Fruit fly (Drosophila melanogaster): ENCODE results near the gene TwdlE.

The TwdlE gene

DNA sequence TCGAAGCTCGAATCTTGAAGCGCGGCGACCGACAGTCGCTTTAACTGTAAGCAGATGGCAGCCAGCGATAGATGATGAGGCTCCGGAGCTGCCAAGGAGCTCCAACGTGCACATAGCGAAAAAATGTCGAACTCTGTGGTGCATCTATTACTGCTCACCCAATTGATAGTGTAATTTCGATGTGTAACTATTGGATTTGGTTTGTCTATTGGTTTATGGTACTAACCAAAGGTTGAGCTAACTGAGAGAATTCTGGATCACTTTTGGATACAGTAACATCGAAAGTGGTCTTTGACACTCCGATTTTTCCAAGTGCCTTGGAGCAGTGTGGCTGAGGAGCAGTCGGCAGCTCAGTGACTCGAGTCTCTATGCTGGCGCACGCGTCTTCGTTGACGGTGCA lies 37.9 kb upstream of the TwdlE start (continued):
- TF ChIP-seq CG4318 (GFP tag; optimal IDR thresholded peaks at IDR 0.05) = peak; percentile 66
- TF ChIP-seq CG8632 (GFP tag; optimal IDR thresholded peaks at IDR 0.05) = peak; percentile 42
- TF ChIP-seq CG8319 (GFP tag; optimal IDR thresholded peaks at IDR 0.05) = peak; percentile 8
- TF ChIP-seq Ets96B (tag; optimal IDR thresholded peaks at IDR 0.05) = peak; percentile 79
- TF ChIP-seq Eip78C (GFP tag) = peak; percentile 92
- peak; percentile 24 for TF ChIP-seq Ets21C (GFP tag; optimal IDR thresholded peaks at IDR 0.05)
- TF ChIP-seq CG1621 (tag; optimal IDR thresholded peaks at IDR 0.05) = peak; percentile 88
- TF ChIP-seq CG6854 (GFP tag; optimal IDR thresholded peaks at IDR 0.05) = peak; percentile 55
- TF ChIP-seq Smox (GFP tag; optimal IDR thresholded peaks at IDR 0.05) = peak; percentile 18
- TF ChIP-seq vri (GFP tag; optimal IDR thresholded peaks at IDR 0.05) = no peak
- peak; percentile 43 for TF ChIP-seq Sox15 (GFP tag; optimal IDR thresholded peaks at IDR 0.05)
- no peak for TF ChIP-seq CG16779 (tag; optimal IDR thresholded peaks at IDR 0.05)
- no peak for TF ChIP-seq Hr38 (GFP tag; optimal IDR thresholded peaks at IDR 0.05)
- peak; percentile 70 for TF ChIP-seq pdm3 (GFP tag; optimal IDR thresholded peaks at IDR 0.05)
- TF ChIP-seq Gug (GFP tag; IDR thresholded peaks at IDR 0.05) = peak; percentile 69
- peak; percentile 40 for TF ChIP-seq Hr39 (GFP tag; optimal IDR thresholded peaks at IDR 0.05)
- TF ChIP-seq CG6163 (GFP tag; IDR thresholded peaks at IDR 0.05) = peak; percentile 90

DNA sequence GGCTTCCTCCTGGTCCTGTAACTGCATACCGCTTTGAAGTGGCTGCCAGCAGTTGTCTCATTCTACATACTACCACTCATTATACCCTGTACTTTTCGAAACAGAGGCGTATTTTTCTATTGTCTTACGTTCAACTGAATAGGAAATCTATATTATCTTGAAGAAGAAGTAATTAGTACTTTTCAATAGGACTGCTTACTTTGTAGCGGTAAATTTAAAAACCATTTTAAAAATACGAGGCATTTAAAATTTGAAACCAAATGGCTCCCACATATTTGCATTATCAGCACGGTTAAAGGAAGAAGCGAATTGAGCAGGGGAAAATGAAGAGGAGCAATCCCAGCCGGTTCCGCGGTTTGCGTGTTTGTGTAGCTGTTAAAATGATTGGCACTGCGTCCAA lies 36.6 kb upstream of the TwdlE start:
- TF ChIP-seq Eip78C (GFP tag) (peak; percentile 87), achi (GFP tag; optimal IDR thresholded peaks at IDR 0.05) (peak; percentile 56), CG8319 (GFP tag; optimal IDR thresholded peaks at IDR 0.05) (peak; percentile 1), vri (GFP tag; optimal IDR thresholded peaks at IDR 0.05) (no peak), Hr39 (GFP tag; optimal IDR thresholded peaks at IDR 0.05) (peak; percentile 55), CG6276 (GFP tag; optimal IDR thresholded peaks at IDR 0.05) (no peak), Sox15 (GFP tag; optimal IDR thresholded peaks at IDR 0.05) (peak; percentile 20), CG1621 (tag; optimal IDR thresholded peaks at IDR 0.05) (peak; percentile 26), CG11902 (GFP tag; optimal IDR thresholded peaks at IDR 0.05) (peak; percentile 27), dac (GFP tag; optimal IDR thresholded peaks at IDR 0.05) (no peak), Blimp-1 (GFP tag; optimal IDR thresholded peaks at IDR 0.05) (no peak), fkh (GFP tag; optimal IDR thresholded peaks at IDR 0.05) (no peak), CG10631 (GFP tag; optimal IDR thresholded peaks at IDR 0.05) (peak; percentile 69), CG6792 (GFP tag; optimal IDR thresholded peaks at IDR 0.05) (peak; percentile 41), CG3032 (tag; optimal IDR thresholded peaks at IDR 0.05) (peak; percentile 43), Lpt (GFP tag; optimal IDR thresholded peaks at IDR 0.05) (no peak), ss (GFP tag; optimal IDR thresholded peaks at IDR 0.05) (peak in 1 of 2 experiments; percentile 68), CG6163 (GFP tag; IDR thresholded peaks at IDR 0.05) (peak; percentile 69), spab (GFP tag; optimal IDR thresholded peaks at IDR 0.05) (peak; percentile 55), CG11762 (GFP tag; optimal IDR thresholded peaks at IDR 0.05; ENCODE audit: insufficient read depth) (no peak), dsx (GFP tag; optimal IDR thresholded peaks at IDR 0.05; ENCODE audit: poor library complexity, severe bottlenecking) (peak; percentile 56), CG8119 (GFP tag; IDR thresholded peaks at IDR 0.05) (peak; percentile 52; the same call in 2 of the 3 replicates), Sox14 (GFP tag; optimal IDR thresholded peaks at IDR 0.05) (peak; percentile 74), esn (GFP tag; optimal IDR thresholded peaks at IDR 0.05) (peak; percentile 71), Eip75B (GFP tag; optimal IDR thresholded peaks at IDR 0.05) (peak; percentile 62), Hr38 (GFP tag; optimal IDR thresholded peaks at IDR 0.05) (no peak), CG15336 (GFP tag; IDR thresholded peaks at IDR 0.05) (peak; percentile 59; the same call in 1 of the 2 replicates), Ets21C (GFP tag; optimal IDR thresholded peaks at IDR 0.05) (peak; percentile 40), net (GFP tag; optimal IDR thresholded peaks at IDR 0.05) (no peak), CG8632 (GFP tag; optimal IDR thresholded peaks at IDR 0.05) (peak; percentile 43), CG31627 (GFP tag; optimal IDR thresholded peaks at IDR 0.05) (peak; percentile 53), topi (GFP tag; optimal IDR thresholded peaks at IDR 0.05) (peak; percentile 67), CG6808 (GFP tag; optimal IDR thresholded peaks at IDR 0.05) (peak; percentile 41), svp (GFP tag) (peak; percentile 81), CG11294 (GFP tag; IDR thresholded peaks at IDR 0.05) (no peak), Ets96B (tag; optimal IDR thresholded peaks at IDR 0.05) (peak; percentile 80), CG34406 (GFP tag; optimal IDR thresholded peaks at IDR 0.05) (peak; percentile 34), OdsH (GFP tag; optimal IDR thresholded peaks at IDR 0.05) (peak; percentile 50), fd59A (GFP tag; optimal IDR thresholded peaks at IDR 0.05) (no peak), CG32006 (GFP tag; optimal IDR thresholded peaks at IDR 0.05) (peak; percentile 67), CG9139 (GFP tag; optimal IDR thresholded peaks at IDR 0.05) (no peak), CG7368 (GFP tag; optimal IDR thresholded peaks at IDR 0.05) (peak; percentile 62), CG10669 (GFP tag; optimal IDR thresholded peaks at IDR 0.05) (peak; percentile 63)

Data from whole organism, prepupa.